Worm (Caenorhabditis elegans): ENCODE measurements around the gene E_BE45912.2.
A peak's percentile ranks its signal among the peaks of the same experiment; 100 is the strongest.

E_BE45912.2 gene

DNA sequence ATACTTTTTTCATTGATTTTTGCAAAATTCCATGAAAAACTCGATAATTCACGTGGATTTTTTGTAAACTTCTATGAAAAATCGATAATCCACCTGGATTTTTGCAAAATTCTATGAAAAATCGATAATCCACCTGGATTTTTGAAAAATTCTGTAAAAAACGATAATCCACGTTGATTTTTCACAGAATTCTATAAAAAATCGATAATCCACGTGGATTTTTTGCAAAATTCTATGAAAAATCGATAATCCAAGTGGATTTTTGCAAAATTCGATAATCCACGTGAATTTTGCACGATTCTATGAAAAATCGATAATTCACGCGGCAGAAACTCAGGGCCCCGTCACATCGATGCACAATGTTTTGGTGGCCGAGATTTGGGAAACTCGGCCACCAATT, 27.2 kb upstream of the E_BE45912.2 start:
- TF ChIP-seq ama-1 (optimal IDR thresholded peaks at IDR 0.05) (no peak), nhr-23 (tag; optimal IDR thresholded peaks at IDR 0.05) (no peak), R02D3.7 (tag; optimal IDR thresholded peaks at IDR 0.05) (no peak), ceh-82 (tag; optimal IDR thresholded peaks at IDR 0.05) (no peak), elt-1 (tag; optimal IDR thresholded peaks at IDR 0.05) (no peak), nhr-129 (tag; optimal IDR thresholded peaks at IDR 0.05) (no peak), nhr-6 (tag; optimal IDR thresholded peaks at IDR 0.05) (no peak)

DNA sequence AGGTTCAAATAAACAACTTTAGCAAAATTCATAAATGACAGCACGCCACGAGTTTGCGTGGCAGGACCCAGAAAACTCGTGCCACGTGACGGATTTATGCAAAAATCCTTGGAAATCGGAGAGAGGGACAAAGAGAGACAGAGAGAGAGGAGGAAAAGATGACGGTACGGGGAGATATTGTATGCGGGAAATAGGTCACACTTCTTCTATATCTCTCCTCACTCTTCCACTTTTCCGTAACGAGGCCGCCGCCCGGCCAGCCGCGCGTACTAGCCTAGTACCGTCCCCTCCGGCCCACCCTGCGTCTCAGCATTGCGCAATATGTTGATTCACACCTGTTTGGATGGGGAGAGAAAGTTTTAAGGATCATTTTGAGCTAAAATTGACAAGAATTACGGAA, 23.2 kb upstream of the E_BE45912.2 start:
- TF ChIP-seq ceh-82 (tag; optimal IDR thresholded peaks at IDR 0.05) (no peak), ztf-4 (tag; optimal IDR thresholded peaks at IDR 0.05) (no peak), mdl-1 (tag; optimal IDR thresholded peaks at IDR 0.05) (no peak), sma-3 (GFP tag; optimal IDR thresholded peaks at IDR 0.05) (no peak), ama-1 (optimal IDR thresholded peaks at IDR 0.05) (no peak), peb-1 (tag; optimal IDR thresholded peaks at IDR 0.05) (no peak), lin-13 (GFP tag; optimal IDR thresholded peaks at IDR 0.05) (no peak), nhr-23 (tag; optimal IDR thresholded peaks at IDR 0.05) (no peak), nhr-129 (tag; optimal IDR thresholded peaks at IDR 0.05) (no peak), F13H6.1 (tag; optimal IDR thresholded peaks at IDR 0.05) (no peak), snpc-4 (tag; optimal IDR thresholded peaks at IDR 0.05) (no peak), nhr-237 (tag; optimal IDR thresholded peaks at IDR 0.05) (no peak), nhr-12 (tag; optimal IDR thresholded peaks at IDR 0.05) (no peak), elt-3 (tag; optimal IDR thresholded peaks at IDR 0.05) (no peak), mbf-1 (tag; optimal IDR thresholded peaks at IDR 0.05) (no peak)

DNA sequence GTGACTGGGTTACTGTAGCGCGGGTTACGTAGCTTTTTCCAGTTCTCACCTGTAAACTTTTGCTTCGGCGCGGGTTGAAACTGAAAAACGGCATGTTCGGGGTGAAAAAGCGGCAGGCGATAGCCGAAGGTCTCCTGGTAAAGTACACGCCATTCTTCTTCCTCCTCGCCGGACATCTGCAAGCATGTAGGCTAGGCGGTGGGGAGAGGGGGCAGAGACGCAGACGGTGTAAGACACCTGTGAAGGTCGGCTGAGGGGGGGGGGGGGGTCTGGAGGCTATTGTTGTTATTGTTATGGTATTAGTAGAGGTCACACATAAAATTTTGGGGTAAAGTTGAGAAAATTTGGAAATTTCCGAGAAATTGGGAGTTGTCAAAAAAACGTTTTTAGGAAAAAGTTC, 22.2 kb upstream of the E_BE45912.2 start, which contains the start of gene fbxo-11.2:
fbxo-11.2 (minus strand) TSS at position 176 of the 400 bp plus-strand sequence.
- TF ChIP-seq nhr-12 (tag; optimal IDR thresholded peaks at IDR 0.05) = no peak
- no peak for TF ChIP-seq ZK546.5 (tag; optimal IDR thresholded peaks at IDR 0.05)
- no peak for TF ChIP-seq elt-3 (tag; optimal IDR thresholded peaks at IDR 0.05)
- peak; percentile 3 for TF ChIP-seq nhr-25 (tag; optimal IDR thresholded peaks at IDR 0.05)
- TF ChIP-seq F13H6.1 (tag; optimal IDR thresholded peaks at IDR 0.05) = no peak
- TF ChIP-seq nhr-21 (tag; optimal IDR thresholded peaks at IDR 0.05) = no peak
- no peak for TF ChIP-seq lin-39 (tag; optimal IDR thresholded peaks at IDR 0.05)

- TF ChIP-seq dmd-4 (tag; optimal IDR thresholded peaks at IDR 0.05) (no peak), peb-1 (tag; optimal IDR thresholded peaks at IDR 0.05) (no peak), nhr-6 (tag; optimal IDR thresholded peaks at IDR 0.05) (no peak), ZK546.5 (tag; optimal IDR thresholded peaks at IDR 0.05) (no peak)
These were observed 21.4 kb upstream of the E_BE45912.2 start for ce11 chrIII:1052291-1052690.

DNA sequence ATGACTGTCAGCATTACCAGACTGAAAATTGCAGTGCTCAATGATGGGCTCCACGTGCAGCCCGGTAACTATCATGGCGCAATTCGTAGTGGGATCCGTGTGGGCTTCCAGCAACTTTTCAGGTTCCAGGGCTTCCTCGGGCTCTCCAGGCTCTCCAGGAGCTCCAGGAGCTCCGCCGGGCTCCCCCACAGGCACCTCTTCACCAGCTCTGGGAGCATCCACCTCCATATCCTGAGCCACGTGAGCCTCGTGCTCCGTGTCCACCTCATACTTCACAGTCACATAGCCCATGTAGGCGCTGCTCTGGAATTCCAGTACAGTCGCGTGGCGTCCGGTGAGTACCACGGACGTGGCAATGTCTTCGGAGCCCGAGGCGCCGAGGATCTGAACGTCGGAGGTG, 21.0 kb upstream of the E_BE45912.2 start:
- no peak for TF ChIP-seq alr-1 (tag; optimal IDR thresholded peaks at IDR 0.05)
- TF ChIP-seq Y55F3AM.14 (GFP tag; optimal IDR thresholded peaks at IDR 0.05) = no peak
- no peak for TF ChIP-seq gmeb-1 (tag; optimal IDR thresholded peaks at IDR 0.05)
- no peak for TF ChIP-seq ztf-1 (GFP tag; conservative IDR thresholded peaks at IDR 0.05)
- TF ChIP-seq crh-2 (tag; optimal IDR thresholded peaks at IDR 0.05) = no peak
- no peak for TF ChIP-seq aly-2 (tag; optimal IDR thresholded peaks at IDR 0.05)
- no peak for TF ChIP-seq lin-13 (GFP tag; optimal IDR thresholded peaks at IDR 0.05)
- no peak for TF ChIP-seq nhr-21 (tag; optimal IDR thresholded peaks at IDR 0.05)
- no peak for TF ChIP-seq sem-4 (tag; optimal IDR thresholded peaks at IDR 0.05)
- TF ChIP-seq ceh-16 (tag; optimal IDR thresholded peaks at IDR 0.05) = no peak
- TF ChIP-seq nhr-23 (tag; optimal IDR thresholded peaks at IDR 0.05) = no peak
- TF ChIP-seq nhr-6 (tag; optimal IDR thresholded peaks at IDR 0.05) = no peak
- TF ChIP-seq nhr-11 (tag; optimal IDR thresholded peaks at IDR 0.05) = no peak
- TF ChIP-seq nhr-129 (tag; optimal IDR thresholded peaks at IDR 0.05) = no peak
- TF ChIP-seq nhr-77 (tag; optimal IDR thresholded peaks at IDR 0.05) = no peak

DNA sequence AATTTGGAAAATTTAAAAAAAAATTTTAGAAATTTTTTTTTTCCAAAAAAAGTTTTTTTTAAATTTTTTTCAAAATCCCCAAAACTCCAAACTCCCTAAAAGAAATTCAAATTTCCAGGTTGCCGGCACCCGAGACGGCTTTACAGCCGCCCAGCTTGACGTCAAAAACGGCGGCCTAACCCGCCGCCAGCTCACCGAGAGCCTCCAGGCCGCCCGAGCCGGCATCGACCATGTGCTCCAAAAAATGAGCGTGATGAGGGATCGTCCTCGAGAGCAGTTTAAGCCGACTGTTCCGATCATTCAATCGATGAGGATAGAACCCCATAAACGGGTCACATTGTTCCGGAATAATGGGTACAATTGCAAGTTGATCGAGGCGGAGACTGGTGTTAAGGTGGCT, 12.9 kb upstream of the E_BE45912.2 start:
- TF ChIP-seq mbf-1 (tag; optimal IDR thresholded peaks at IDR 0.05) = no peak
- no peak for TF ChIP-seq nhr-6 (tag; optimal IDR thresholded peaks at IDR 0.05)
- TF ChIP-seq fos-1 (tag; optimal IDR thresholded peaks at IDR 0.05) = no peak
- TF ChIP-seq nhr-10 (tag; optimal IDR thresholded peaks at IDR 0.05) = no peak
- TF ChIP-seq aly-2 (tag; optimal IDR thresholded peaks at IDR 0.05) = no peak
- TF ChIP-seq egl-27 (tag; optimal IDR thresholded peaks at IDR 0.05) = no peak
- no peak for TF ChIP-seq blmp-1 (tag; optimal IDR thresholded peaks at IDR 0.05; ENCODE audit: insufficient read depth)
- TF ChIP-seq F13H6.1 (tag; optimal IDR thresholded peaks at IDR 0.05) = no peak
- TF ChIP-seq nhr-11 (tag; optimal IDR thresholded peaks at IDR 0.05) = no peak
- no peak for TF ChIP-seq C34F6.9 (tag; optimal IDR thresholded peaks at IDR 0.05)
- no peak for TF ChIP-seq sem-4 (tag; optimal IDR thresholded peaks at IDR 0.05)
- TF ChIP-seq mab-5 (tag; optimal IDR thresholded peaks at IDR 0.05) = no peak
- TF ChIP-seq peb-1 (tag; optimal IDR thresholded peaks at IDR 0.05) = no peak
- TF ChIP-seq zag-1 (tag; optimal IDR thresholded peaks at IDR 0.05) = no peak
- TF ChIP-seq snpc-4 (tag; optimal IDR thresholded peaks at IDR 0.05) = no peak
- TF ChIP-seq ztf-11 (tag; optimal IDR thresholded peaks at IDR 0.05) = no peak
- TF ChIP-seq ama-1 (optimal IDR thresholded peaks at IDR 0.05) = no peak
- TF ChIP-seq unc-62 (GFP tag; optimal IDR thresholded peaks at IDR 0.05) = no peak
- TF ChIP-seq sma-3 (GFP tag; optimal IDR thresholded peaks at IDR 0.05) = no peak
- no peak for TF ChIP-seq nhr-237 (tag; optimal IDR thresholded peaks at IDR 0.05)

Data from whole organism, L2 larva.